Fruit fly (Drosophila melanogaster): ENCODE data around the gene CG43924.

dm6 chr2L:15740918-15741317 lies 30.0 kb upstream of the CG43924 start:
- TF ChIP-seq sim (GFP tag; IDR thresholded peaks at IDR 0.05), result no peak
- TF ChIP-seq CG6791 (GFP tag; IDR thresholded peaks at IDR 0.05; ENCODE audit: partially characterized antibody), result no peak
- TF ChIP-seq Rx (GFP tag; IDR thresholded peaks at IDR 0.05), result no peak
- TF ChIP-seq CG1529 (GFP tag; optimal IDR thresholded peaks at IDR 0.05), result no peak
- no peak for TF ChIP-seq Sry-δ (GFP tag; optimal IDR thresholded peaks at IDR 0.05)
- TF ChIP-seq ttk (GFP tag; IDR thresholded peaks at IDR 0.05), result no peak
- no peak for TF ChIP-seq CG6689 (GFP tag; IDR thresholded peaks at IDR 0.05)
- TF ChIP-seq esg (GFP tag; conservative IDR thresholded peaks at IDR 0.05), result no peak
- no peak for TF ChIP-seq Ravus (GFP tag; IDR thresholded peaks at IDR 0.05)
- TF ChIP-seq wek (GFP tag; optimal IDR thresholded peaks at IDR 0.05), result no peak

Data from whole organism, embryonic.